Worm (Caenorhabditis elegans): ENCODE measurements around the gene Y48B6A.5.

Gene Y48B6A.5

DNA sequence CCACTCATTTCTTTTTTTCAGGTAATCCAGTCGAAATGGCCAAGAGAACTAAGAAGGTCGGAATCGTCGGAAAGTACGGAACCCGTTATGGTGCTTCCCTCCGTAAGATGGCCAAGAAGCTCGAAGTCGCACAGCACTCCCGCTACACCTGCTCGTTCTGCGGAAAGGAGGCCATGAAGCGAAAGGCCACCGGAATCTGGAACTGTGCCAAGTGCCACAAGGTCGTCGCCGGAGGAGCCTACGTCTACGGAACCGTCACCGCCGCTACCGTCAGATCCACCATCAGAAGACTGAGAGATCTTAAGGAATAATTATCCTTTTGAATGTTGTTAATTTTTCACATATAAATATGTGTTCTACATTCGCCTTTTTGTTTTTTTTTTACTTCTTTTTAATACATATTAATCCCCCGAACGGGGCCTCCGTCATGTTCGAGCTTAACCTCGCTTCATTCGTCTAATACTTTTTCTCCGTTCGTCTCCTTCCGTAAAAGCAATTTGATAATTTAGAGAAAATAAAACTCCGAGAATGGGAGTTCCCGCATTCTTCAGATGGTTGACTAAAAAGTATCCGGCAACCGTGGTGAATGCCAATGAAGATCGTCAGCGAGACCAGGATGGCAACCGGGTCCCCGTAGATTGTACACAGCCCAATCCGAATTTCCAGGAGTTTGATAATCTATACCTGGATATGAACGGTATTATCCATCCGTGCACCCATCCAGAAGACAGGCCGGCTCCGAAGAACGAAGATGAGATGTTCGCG, 19.6 kb downstream of the Y48B6A.5 start, which contains the start of the genes rpl-43 and xrn-2:
rpl-43 (plus strand) TSS at position 36 of the 765 bp plus-strand sequence.
xrn-2 (plus strand) TSS at position 510 of the 765 bp plus-strand sequence.
- TF ChIP-seq scrt-1 (GFP tag; IDR thresholded peaks at IDR 0.05) (0 out of 2 replicates have a peak, but pooled peaks have one; percentile 20), ama-1 (optimal IDR thresholded peaks at IDR 0.05) (peak; percentile 49), F13C5.2 (tag; optimal IDR thresholded peaks at IDR 0.05) (no peak), ceh-36 (tag; optimal IDR thresholded peaks at IDR 0.05) (no peak), hmg-4 (GFP tag; optimal IDR thresholded peaks at IDR 0.05) (no peak)

DNA sequence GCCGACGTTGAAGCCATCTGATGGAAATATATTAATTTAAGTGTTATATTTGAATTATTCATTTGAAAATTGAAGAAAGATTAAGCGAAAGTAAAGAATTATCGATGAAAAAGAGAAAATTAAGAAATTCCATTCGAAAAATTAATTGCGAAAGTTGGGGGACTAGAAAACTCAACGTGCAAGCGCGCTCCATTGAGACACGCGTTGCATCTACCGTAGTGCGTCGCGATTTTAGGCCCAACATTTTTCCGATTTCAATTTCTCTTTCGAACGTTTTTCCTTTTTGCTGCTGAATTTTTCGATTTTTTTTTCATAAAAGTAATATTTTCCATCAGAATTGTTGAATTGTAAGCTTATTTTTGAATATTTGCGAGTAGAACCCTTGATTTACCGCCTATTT, 20.6 kb downstream of the Y48B6A.5 start, which contains the start of gene Y48B6A.1:
Y48B6A.1 (minus strand) TSS at position 17 of the 400 bp plus-strand sequence.
- peak; percentile 79 for TF ChIP-seq hmg-4 (GFP tag; optimal IDR thresholded peaks at IDR 0.05)
- peak; percentile 86 for TF ChIP-seq F13C5.2 (tag; optimal IDR thresholded peaks at IDR 0.05)
- TF ChIP-seq tbx-11 (GFP tag; IDR thresholded peaks at IDR 0.05) = no peak
- TF ChIP-seq hnd-1 (tag; optimal IDR thresholded peaks at IDR 0.05) = peak; percentile 6
- TF ChIP-seq flt-1 (GFP tag; IDR thresholded peaks at IDR 0.05) = peak; percentile 50; the same call in 1 of the 2 replicates
- TF ChIP-seq ets-7 (tag; optimal IDR thresholded peaks at IDR 0.05) = no peak
- TF ChIP-seq tbx-37 (GFP tag; conservative IDR thresholded peaks at IDR 0.05) = peak; percentile 69
- peak; percentile 76 for TF ChIP-seq pes-1 (GFP tag; IDR thresholded peaks at IDR 0.05)
- no peak for TF ChIP-seq ceh-36 (tag; optimal IDR thresholded peaks at IDR 0.05)
- no peak for TF ChIP-seq scrt-1 (GFP tag; IDR thresholded peaks at IDR 0.05)

DNA sequence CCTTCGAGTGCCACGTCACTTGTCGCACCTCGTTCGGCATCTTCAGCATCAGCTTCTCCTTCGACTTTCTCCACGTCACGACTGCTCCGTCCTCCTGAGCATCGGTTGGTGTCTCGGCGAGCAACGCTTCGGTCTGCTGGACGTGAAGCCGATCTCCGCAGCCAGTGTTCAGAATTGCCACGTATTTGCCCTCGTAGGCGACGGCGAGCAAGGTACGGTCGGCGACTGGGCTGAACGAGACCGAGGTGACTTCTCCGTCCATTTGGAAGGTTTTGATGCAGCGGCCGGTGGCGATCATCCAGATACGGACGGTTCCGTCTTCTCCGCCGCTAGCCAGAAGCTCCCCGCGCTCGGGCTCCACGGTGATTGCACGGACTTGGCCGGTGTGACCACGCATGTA, 22.7 kb downstream of the Y48B6A.5 start:
- TF ChIP-seq ama-1 (optimal IDR thresholded peaks at IDR 0.05) (no peak), scrt-1 (GFP tag; IDR thresholded peaks at IDR 0.05) (no peak), F13C5.2 (tag; optimal IDR thresholded peaks at IDR 0.05) (no peak)

DNA sequence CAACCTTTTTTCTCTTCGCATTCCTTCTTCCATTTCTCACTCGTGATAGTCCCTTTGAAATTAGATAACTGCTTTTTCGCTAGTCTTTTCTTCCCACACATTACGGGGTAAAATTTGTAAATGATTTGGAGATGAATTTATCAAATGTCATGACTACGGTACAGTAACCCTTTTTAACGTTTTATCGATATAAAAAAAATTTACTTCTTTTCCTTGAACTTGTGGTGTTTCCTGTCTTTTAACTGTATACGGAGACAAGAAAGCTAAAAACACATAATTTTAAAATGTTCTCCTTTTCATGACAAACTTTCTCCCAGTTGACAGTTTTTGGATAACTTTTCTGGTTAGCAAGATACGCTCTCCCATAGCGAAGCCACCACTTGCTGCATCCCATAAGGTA, 25.0 kb downstream of the Y48B6A.5 start, which contains the start of gene W03H9.1:
W03H9.1 (minus strand) TSS at position 101 of the 400 bp plus-strand sequence.
- no peak for TF ChIP-seq tbx-37 (GFP tag; conservative IDR thresholded peaks at IDR 0.05)
- TF ChIP-seq ceh-36 (tag; optimal IDR thresholded peaks at IDR 0.05) = no peak
- no peak for TF ChIP-seq ets-7 (tag; optimal IDR thresholded peaks at IDR 0.05)
- TF ChIP-seq hmbx-1 (tag; optimal IDR thresholded peaks at IDR 0.05) = no peak
- TF ChIP-seq hmg-4 (GFP tag; optimal IDR thresholded peaks at IDR 0.05) = no peak
- no peak for TF ChIP-seq flt-1 (GFP tag; IDR thresholded peaks at IDR 0.05)
- no peak for TF ChIP-seq hnd-1 (tag; optimal IDR thresholded peaks at IDR 0.05)
- TF ChIP-seq scrt-1 (GFP tag; IDR thresholded peaks at IDR 0.05) = no peak

DNA sequence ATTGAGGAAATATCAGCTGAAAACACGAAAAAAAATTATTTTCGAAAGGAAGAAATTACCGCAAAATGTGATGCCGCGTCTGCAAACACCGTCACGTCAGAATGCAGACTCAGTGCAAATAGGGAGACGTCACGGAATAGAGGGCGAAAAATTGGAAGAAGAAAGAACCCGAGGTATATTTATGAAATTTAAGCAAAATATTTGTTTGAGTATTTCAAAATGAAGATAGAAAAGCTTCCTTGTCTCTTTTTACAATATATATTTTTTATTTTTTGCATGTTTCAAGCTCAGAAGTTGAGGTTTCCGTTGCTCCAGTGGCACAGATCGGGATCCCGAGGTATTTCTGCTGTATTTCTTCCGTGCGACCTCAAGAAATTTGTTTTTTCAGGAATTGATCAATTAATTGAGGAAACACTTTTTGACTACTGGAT, 31.1 kb downstream of the Y48B6A.5 start, which contains the start of gene W03H9.2:
W03H9.2 (minus strand) TSS at position 32 of the 431 bp plus-strand sequence.
- TF ChIP-seq ceh-36 (tag; optimal IDR thresholded peaks at IDR 0.05) (no peak), tbx-37 (GFP tag; conservative IDR thresholded peaks at IDR 0.05) (peak; percentile 68; the same call in 1 of the 2 replicates), tra-4 (tag; optimal IDR thresholded peaks at IDR 0.05) (no peak), aly-1 (tag; optimal IDR thresholded peaks at IDR 0.05) (peak; percentile 46), sea-1 (GFP tag; conservative IDR thresholded peaks at IDR 0.05) (no peak), hnd-1 (tag; optimal IDR thresholded peaks at IDR 0.05) (peak; percentile 55), tbx-11 (GFP tag; IDR thresholded peaks at IDR 0.05) (0 out of 2 replicates have a peak, but pooled peaks have one; percentile 19), ets-7 (tag; optimal IDR thresholded peaks at IDR 0.05) (peak; percentile 68), B0310.2 (tag; optimal IDR thresholded peaks at IDR 0.05) (peak; percentile 70), pes-1 (GFP tag; IDR thresholded peaks at IDR 0.05) (peak; percentile 76), F13C5.2 (tag; optimal IDR thresholded peaks at IDR 0.05) (peak; percentile 77), ceh-13 (GFP tag; optimal IDR thresholded peaks at IDR 0.05) (peak; percentile 52), hmbx-1 (tag; optimal IDR thresholded peaks at IDR 0.05) (peak; percentile 56), hmg-4 (GFP tag; optimal IDR thresholded peaks at IDR 0.05) (peak; percentile 68), ama-1 (optimal IDR thresholded peaks at IDR 0.05) (no peak), flt-1 (GFP tag; IDR thresholded peaks at IDR 0.05) (0 out of 2 replicates have a peak, but pooled peaks have one; percentile 49)

DNA sequence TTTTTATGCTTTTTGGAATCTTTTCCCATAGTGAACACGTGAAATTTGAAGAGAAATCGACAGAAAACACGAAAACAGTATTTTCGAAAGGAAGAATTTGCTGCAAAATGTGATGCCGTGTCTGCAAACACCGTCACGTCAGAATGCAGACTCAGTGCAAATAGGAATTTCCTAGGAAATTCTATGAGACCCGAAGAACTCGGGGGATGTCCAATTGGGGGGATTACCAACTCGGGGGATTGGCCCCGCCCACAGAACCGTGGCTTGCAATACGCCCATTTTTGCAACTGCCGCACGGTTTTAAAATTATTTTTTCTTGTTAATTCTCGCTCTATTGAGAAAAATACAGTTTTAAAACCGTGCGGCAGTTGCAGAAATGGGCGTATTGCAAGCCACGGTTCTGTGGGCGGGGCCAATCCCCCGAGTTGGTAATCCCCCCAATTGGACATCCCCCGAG, 32.9 kb downstream of the Y48B6A.5 start, which contains the start of gene cacn-1:
cacn-1 (minus strand) TSS at position 51 of the 457 bp plus-strand sequence.
- 0 out of 2 replicates have a peak, but pooled peaks have one; percentile 21 for TF ChIP-seq flt-1 (GFP tag; IDR thresholded peaks at IDR 0.05)

DNA sequence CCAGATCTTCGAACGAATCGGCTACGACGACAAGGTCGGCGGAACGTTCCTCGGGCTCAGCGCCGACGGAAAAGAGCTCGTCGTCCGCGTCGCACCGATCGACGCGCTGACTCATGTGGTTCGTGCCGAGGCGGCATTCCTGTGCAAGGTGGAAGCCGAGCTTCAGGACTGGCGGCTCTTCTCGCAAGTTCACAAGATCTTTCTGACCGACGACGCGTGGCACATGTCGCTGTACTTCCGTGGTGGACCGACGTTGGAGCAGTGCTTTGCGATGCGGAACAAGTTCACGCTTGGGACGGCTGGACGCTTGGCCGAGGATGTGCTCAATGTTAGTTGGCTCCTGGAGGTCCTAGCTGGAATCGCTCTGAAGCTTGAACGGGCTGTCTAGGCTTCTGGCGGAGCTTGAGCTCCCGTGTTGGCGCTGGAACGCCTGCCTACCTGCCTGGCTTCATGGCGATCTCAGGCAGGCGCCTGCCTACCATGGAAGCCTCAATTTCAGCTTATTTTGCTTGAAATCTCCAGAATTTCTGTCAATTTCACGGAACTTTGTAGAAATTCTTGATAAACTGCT, 36.1 kb downstream of the Y48B6A.5 start:
- TF ChIP-seq ets-7 (tag; optimal IDR thresholded peaks at IDR 0.05) = no peak

DNA sequence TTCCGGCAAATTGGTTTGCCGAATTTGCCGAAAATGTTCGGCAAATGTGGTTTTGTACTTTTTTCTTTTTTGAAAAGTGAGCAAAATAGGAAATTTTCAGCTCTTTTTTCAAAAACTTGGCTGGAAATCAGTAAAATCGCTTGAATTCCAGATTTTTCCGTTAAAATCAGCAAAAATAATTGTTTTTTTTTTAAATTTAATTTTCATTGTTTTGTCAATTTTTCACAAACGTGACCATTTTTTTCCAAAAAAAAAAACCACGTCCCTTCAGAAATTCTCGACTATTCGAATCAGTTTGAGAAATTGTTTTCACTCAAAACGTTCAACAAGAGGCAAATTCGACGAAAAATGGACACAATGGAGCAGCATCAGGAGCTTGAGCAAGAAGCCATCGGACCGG, 37.5 kb downstream of the Y48B6A.5 start, which contains the start of gene K09E4.1:
K09E4.1 (plus strand) TSS at position 301 of the 400 bp plus-strand sequence.
- TF ChIP-seq tra-4 (tag; optimal IDR thresholded peaks at IDR 0.05) = no peak
- TF ChIP-seq flt-1 (GFP tag; IDR thresholded peaks at IDR 0.05) = no peak
- TF ChIP-seq tbx-11 (GFP tag; IDR thresholded peaks at IDR 0.05) = no peak
- TF ChIP-seq scrt-1 (GFP tag; IDR thresholded peaks at IDR 0.05) = no peak
- TF ChIP-seq pes-1 (GFP tag; IDR thresholded peaks at IDR 0.05) = no peak
- TF ChIP-seq ceh-13 (GFP tag; optimal IDR thresholded peaks at IDR 0.05) = no peak
- no peak for TF ChIP-seq ceh-36 (tag; optimal IDR thresholded peaks at IDR 0.05)
- TF ChIP-seq F13C5.2 (tag; optimal IDR thresholded peaks at IDR 0.05) = no peak
- no peak for TF ChIP-seq tbx-37 (GFP tag; conservative IDR thresholded peaks at IDR 0.05)
- TF ChIP-seq hmg-4 (GFP tag; optimal IDR thresholded peaks at IDR 0.05) = no peak
- no peak for TF ChIP-seq aly-1 (tag; optimal IDR thresholded peaks at IDR 0.05)
- TF ChIP-seq sea-1 (GFP tag; conservative IDR thresholded peaks at IDR 0.05) = no peak
- TF ChIP-seq hmbx-1 (tag; optimal IDR thresholded peaks at IDR 0.05) = no peak
